Worm (Caenorhabditis elegans) whole organism, young adult: ENCODE results near the gene cest-24.

Experiments used
- B0336.3 ChIP-seq: fragments of 200-800 bp; sonication (Bioruptor generic); IDR thresholded peaks from 2 replicates; pipeline ENCODE4 v1.3.6; 2022; ENCODE audit warnings: missing genetic modification characterization, missing compliant biosample characterization
- C06A6.2 ChIP-seq: fragments of 200-800 bp; sonication (Bioruptor generic); conservative IDR thresholded peaks from 2 replicates; pipeline ENCODE4 v1.3.6; 2022; ENCODE audit warnings: missing genetic modification characterization, missing compliant biosample characterization
- F49E8.2 ChIP-seq: sonication (generic microtip); optimal IDR thresholded peaks from 3 replicates; lab custom pipeline; 2017; ENCODE audit warnings: missing genetic modification characterization, mild to moderate bottlenecking, missing compliant biosample characterization, antibody characterized with exemption, moderate library complexity; ENCODE audit not compliant: insufficient read depth
- Y53F4B.3 ChIP-seq: fragments of 200-800 bp; sonication (Bioruptor generic); IDR thresholded peaks from 2 replicates; pipeline ENCODE4 v1.3.6; 2022; ENCODE audit warnings: missing genetic modification reagents, missing genetic modification characterization, missing compliant biosample characterization
- Y53G8AR.9 ChIP-seq: fragments of 200-800 bp; sonication (Bioruptor generic); conservative IDR thresholded peaks from 2 replicates; pipeline ENCODE4 v1.3.6; 2022; ENCODE audit warnings: missing genetic modification reagents, missing genetic modification characterization, missing compliant biosample characterization
- Y56A3A.18 ChIP-seq: fragments of 200-800 bp; sonication (Bioruptor generic); IDR thresholded peaks from 2 replicates; pipeline ENCODE4 v1.3.6; 2022; ENCODE audit warnings: missing genetic modification reagents, missing genetic modification characterization, missing compliant biosample characterization
- Y95B8A.8 ChIP-seq: fragments of 200-800 bp; sonication (Bioruptor generic); IDR thresholded peaks from 2 replicates; pipeline ENCODE4 v1.3.6; 2022; ENCODE audit warnings: missing genetic modification reagents, missing genetic modification characterization, missing compliant biosample characterization
- akir-1 ChIP-seq: fragments of 200-800 bp; sonication (Bioruptor generic); optimal IDR thresholded peaks from 2 replicates; lab custom pipeline; 2018; ENCODE audit warnings: mild to moderate bottlenecking, missing genetic modification characterization, moderate library complexity, missing compliant biosample characterization
- ama-1 ChIP-seq, 3 experiments: fragments of 150-350 bp in 1 of 3; sonication (generic microtip) in 2 of 3; optimal IDR thresholded peaks; 2 replicates each; lab custom pipeline; 2014 to 2018; ENCODE audit warnings: missing biosample characterization in 2 of 3, missing genetic modification characterization in 2 of 3, missing genetic modification reagents in 2 of 3
- athp-1 ChIP-seq: sonication (generic microtip); optimal IDR thresholded peaks from 2 replicates; lab custom pipeline; 2017; ENCODE audit warnings: mild to moderate bottlenecking, missing genetic modification characterization, missing compliant biosample characterization
- attf-6 ChIP-seq: fragments of 200-800 bp; sonication (Bioruptor generic); IDR thresholded peaks from 2 replicates; pipeline ENCODE4 v1.3.6; 2022; ENCODE audit warnings: missing genetic modification reagents, missing genetic modification characterization, missing compliant biosample characterization
- bed-1 ChIP-seq: fragments of 200-800 bp; sonication (Bioruptor generic); IDR thresholded peaks from 2 replicates; pipeline ENCODE4 v1.3.6; 2022; ENCODE audit warnings: missing genetic modification reagents, missing genetic modification characterization, missing compliant biosample characterization
- bed-2 ChIP-seq: fragments of 200-800 bp; sonication (Bioruptor generic); IDR thresholded peaks from 2 replicates; pipeline ENCODE4 v1.3.6; 2022; ENCODE audit warnings: missing genetic modification reagents, missing genetic modification characterization, missing compliant biosample characterization
- cebp-1 ChIP-seq, 2 experiments: fragments of 200-800 bp in 1 of 2; sonication (Bioruptor generic) in 1 of 2; sonication (generic microtip) in 1 of 2; IDR thresholded peaks in 1 of 2; optimal IDR thresholded peaks in 1 of 2; 2 replicates each; pipeline versions ENCODE4 v1.3.6 to Lab custom; 2017 to 2022; ENCODE audit warnings: missing compliant biosample characterization in 2 of 2, missing genetic modification characterization in 2 of 2, mild to moderate bottlenecking in 1 of 2, missing genetic modification reagents in 1 of 2, moderate library complexity in 1 of 2
- cebp-2 ChIP-seq: fragments of 200-800 bp; sonication (Bioruptor generic); IDR thresholded peaks from 2 replicates; pipeline ENCODE4 v1.3.6; 2022; ENCODE audit warnings: missing genetic modification characterization, missing compliant biosample characterization
- die-1 ChIP-seq: sonication (generic microtip); optimal IDR thresholded peaks from 2 replicates; lab custom pipeline; 2016; ENCODE audit warnings: missing genotype, mild to moderate bottlenecking, missing genetic modification characterization, missing compliant biosample characterization
- dox-1 ChIP-seq: fragments of 200-800 bp; sonication (Bioruptor generic); IDR thresholded peaks from 2 replicates; pipeline ENCODE4 v1.3.6; 2022; ENCODE audit warnings: missing genetic modification reagents, missing genetic modification characterization, missing compliant biosample characterization
- egrh-3 ChIP-seq: fragments of 200-800 bp; sonication (Bioruptor generic); IDR thresholded peaks from 2 replicates; pipeline ENCODE4 v1.3.6; 2022; ENCODE audit warnings: missing genetic modification reagents, missing genetic modification characterization, missing compliant biosample characterization
- ets-4 ChIP-seq: fragments of 200-800 bp; sonication (Bioruptor generic); optimal IDR thresholded peaks from 2 replicates; lab custom pipeline; 2018; ENCODE audit warnings: mild to moderate bottlenecking, missing genetic modification characterization, missing compliant biosample characterization
- hmg-1.2 ChIP-seq: fragments of 200-800 bp; sonication (Bioruptor generic); IDR thresholded peaks from 2 replicates; pipeline ENCODE4 v1.3.6; 2022; ENCODE audit warnings: missing genetic modification reagents, missing genetic modification characterization, missing compliant biosample characterization
- hrde-1 ChIP-seq: sonication (generic microtip); optimal IDR thresholded peaks from 2 replicates; lab custom pipeline; 2016; ENCODE audit warnings: missing genetic modification characterization, mild to moderate bottlenecking, missing compliant biosample characterization, moderate library complexity, missing genotype, missing genetic modification reagents, borderline replicate concordance
- hsf-1 ChIP-seq: fragments of 200-800 bp; sonication (Bioruptor generic); IDR thresholded peaks from 2 replicates; pipeline ENCODE4 v1.3.6; 2022; ENCODE audit warnings: missing genetic modification reagents, missing genetic modification characterization, missing compliant biosample characterization
- lin-26 ChIP-seq: fragments of 200-800 bp; sonication (Bioruptor generic); IDR thresholded peaks from 2 replicates; pipeline ENCODE4 v1.3.6; 2022; ENCODE audit warnings: missing genetic modification reagents, missing genetic modification characterization, missing compliant biosample characterization
- lin-35 ChIP-seq, 3 experiments: fragments of 150-350 bp in 2 of 3; sonication (generic microtip) in 1 of 3; optimal IDR thresholded peaks; 2 replicates each; lab custom pipeline; 2014 to 2018; ENCODE audit warnings: missing biosample characterization in 3 of 3, missing genetic modification characterization in 3 of 3, missing genetic modification reagents in 3 of 3
- lin-54 ChIP-seq: fragments of 200-800 bp; sonication (Bioruptor generic); optimal IDR thresholded peaks from 2 replicates; lab custom pipeline; 2018; ENCODE audit warnings: mild to moderate bottlenecking, missing genetic modification characterization, missing compliant biosample characterization
- lsl-1 ChIP-seq: fragments of 200-800 bp; sonication (Bioruptor generic); optimal IDR thresholded peaks from 2 replicates; lab custom pipeline; 2018; ENCODE audit warnings: mild to moderate bottlenecking, missing genetic modification characterization, moderate library complexity, missing compliant biosample characterization
- madf-3 ChIP-seq: fragments of 200-800 bp; sonication (Bioruptor generic); IDR thresholded peaks from 2 replicates; pipeline ENCODE4 v1.3.6; 2022; ENCODE audit warnings: missing genetic modification reagents, missing genetic modification characterization, missing compliant biosample characterization
- mcd-1 ChIP-seq: fragments of 200-800 bp; sonication (Bioruptor generic); IDR thresholded peaks from 2 replicates; pipeline ENCODE4 v1.3.6; 2022; ENCODE audit warnings: missing genetic modification reagents, missing genetic modification characterization, missing compliant biosample characterization
- mes-4 ChIP-seq: sonication (generic microtip); optimal IDR thresholded peaks from 2 replicates; lab custom pipeline; 2016; ENCODE audit warnings: missing genotype, missing genetic modification characterization, missing compliant biosample characterization
- nfyb-1 ChIP-seq: fragments of 200-800 bp; sonication (Bioruptor generic); IDR thresholded peaks from 2 replicates; pipeline ENCODE4 v1.3.6; 2022; ENCODE audit warnings: missing genetic modification reagents, missing genetic modification characterization, missing compliant biosample characterization
- nhr-80 ChIP-seq: sonication (generic microtip); optimal IDR thresholded peaks from 2 replicates; lab custom pipeline; 2016; ENCODE audit warnings: missing genetic modification characterization, missing compliant biosample characterization
- nhr-90 ChIP-seq: sonication (generic microtip); optimal IDR thresholded peaks from 2 replicates; lab custom pipeline; 2016; ENCODE audit warnings: missing genotype, mild to moderate bottlenecking, missing genetic modification characterization, missing compliant biosample characterization
- sdz-38 ChIP-seq: sonication (generic microtip); optimal IDR thresholded peaks from 2 replicates; lab custom pipeline; 2016; ENCODE audit warnings: missing genotype, missing genetic modification characterization, missing compliant biosample characterization
- sea-2 ChIP-seq: fragments of 200-800 bp; sonication (Bioruptor generic); IDR thresholded peaks from 2 replicates; pipeline ENCODE4 v1.3.6; 2022; ENCODE audit warnings: missing genetic modification characterization, missing compliant biosample characterization
- snpc-1.3 ChIP-seq: sonication (generic microtip); optimal IDR thresholded peaks from 2 replicates; lab custom pipeline; 2017; ENCODE audit warnings: missing genetic modification characterization, mild to moderate bottlenecking, missing compliant biosample characterization, antibody characterized with exemption, moderate library complexity, missing genotype, missing genetic modification reagents; ENCODE audit not compliant: insufficient read depth
- tbp1 ChIP-seq: fragments of 200-800 bp; sonication (Bioruptor generic); optimal IDR thresholded peaks from 2 replicates; lab custom pipeline; 2018; ENCODE audit warnings: mild to moderate bottlenecking, missing genetic modification characterization, missing compliant biosample characterization
- tlf-1 ChIP-seq: fragments of 200-800 bp; sonication (Bioruptor generic); optimal IDR thresholded peaks from 2 replicates; lab custom pipeline; 2018; ENCODE audit warnings: mild to moderate bottlenecking, missing genetic modification characterization, missing compliant biosample characterization
- xnd-1 ChIP-seq: sonication (generic microtip); optimal IDR thresholded peaks from 2 replicates; lab custom pipeline; 2016; ENCODE audit warnings: missing genotype, missing genetic modification reagents, missing genetic modification characterization, missing compliant biosample characterization
- zim-3 ChIP-seq: sonication (generic microtip); optimal IDR thresholded peaks from 2 replicates; lab custom pipeline; 2017; ENCODE audit warnings: mild to moderate bottlenecking, missing genetic modification characterization, moderate library complexity, missing compliant biosample characterization
- ztf-26 ChIP-seq: sonication (generic microtip); optimal IDR thresholded peaks from 2 replicates; lab custom pipeline; 2017; ENCODE audit warnings: missing genetic modification characterization, missing compliant biosample characterization

The cest-24 gene

DNA sequence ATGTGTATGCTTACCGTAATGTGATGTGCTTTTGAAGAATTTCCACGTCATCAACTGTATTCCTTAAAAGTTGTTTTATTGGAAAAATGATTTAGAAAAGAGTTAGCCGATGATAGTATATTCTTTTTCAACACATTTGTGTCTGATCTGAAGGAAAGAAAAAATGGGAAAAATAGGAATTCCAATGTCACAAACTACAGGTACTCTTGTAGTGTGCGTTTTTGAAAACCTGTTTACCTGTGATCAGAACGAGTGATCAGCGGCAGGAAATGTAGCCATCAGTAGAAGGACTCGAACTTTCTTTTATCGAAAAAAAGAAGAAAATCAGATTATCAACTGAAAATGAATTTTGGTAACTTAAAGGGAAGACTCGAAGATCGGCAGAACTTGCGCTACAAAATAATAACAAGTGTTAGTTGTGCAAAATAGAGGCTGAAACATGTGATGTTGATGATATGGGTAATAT lies 5.0 kb downstream of the cest-24 start, which contains the start of gene T28C12.15:
T28C12.15 (minus strand) TSS at position 51 of the 466 bp plus-strand sequence.
- 0 out of 2 replicates have a peak, but pooled peaks have one; percentile 15 for TF ChIP-seq hsf-1 (GFP tag; lab: Robert Waterston, UW)
- TF ChIP-seq die-1 = no peak
- TF ChIP-seq, all 124 proteins: peak for 1

DNA sequence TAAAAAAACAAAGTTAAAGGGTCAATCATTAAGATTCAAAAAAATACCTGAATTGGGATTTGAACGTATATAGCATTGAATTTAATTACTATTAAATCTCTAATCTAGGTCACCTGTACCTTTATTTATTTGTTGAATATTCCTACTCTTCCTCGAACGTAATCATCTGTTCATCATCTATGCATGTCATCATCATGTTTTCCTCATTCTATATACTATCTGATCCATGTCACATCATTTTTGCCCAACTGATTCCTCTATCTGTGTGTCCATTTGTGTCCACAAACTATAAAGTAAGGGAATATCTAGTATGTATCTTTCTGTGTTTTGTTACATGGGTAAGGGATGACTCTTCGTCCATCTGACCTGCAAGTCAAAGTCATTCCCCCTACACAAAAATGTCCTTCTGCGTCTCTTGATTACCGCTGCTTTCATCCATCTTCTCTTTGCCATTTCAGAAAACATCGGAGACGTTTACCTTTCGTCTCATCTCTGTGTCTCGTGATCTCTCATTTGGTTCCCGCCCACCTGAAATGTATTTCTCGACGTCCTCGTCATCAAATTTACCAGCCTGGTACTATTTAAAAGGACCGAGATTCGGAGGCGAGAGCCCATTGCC lies 6.1 kb downstream of the cest-24 start:
- TF ChIP-seq Y56A3A.18 (GFP tag; lab: Robert Waterston, UW) (no peak), akir-1 (GFP tag; lab: Kevin White, UChicago) (no peak), lsl-1 (no peak), cebp-1 (GFP tag; IDR thresholded peaks at IDR 0.05; lab: Robert Waterston, UW) (no peak), cebp-1 (tag; optimal IDR thresholded peaks at IDR 0.05; lab: Kevin White, UChicago) (peak; percentile 3)

DNA sequence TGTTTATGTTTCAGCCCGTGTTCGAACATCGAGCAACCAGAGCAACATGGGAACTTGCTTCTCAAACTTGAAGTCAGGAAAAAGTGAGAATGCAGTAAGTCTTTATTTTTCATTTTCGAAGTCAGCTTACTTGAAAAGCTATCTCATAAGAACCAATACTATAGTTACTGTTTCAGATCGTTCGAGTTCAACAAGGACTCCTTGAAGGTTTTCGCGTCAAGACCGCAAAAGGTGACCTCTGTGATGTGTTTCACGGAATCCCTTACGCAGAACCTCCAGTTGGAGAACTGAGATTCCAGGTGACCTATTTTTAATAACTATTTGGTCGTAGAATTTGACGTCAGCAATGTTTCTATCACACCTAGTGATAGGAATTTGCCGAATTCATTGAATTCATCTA lies 6.9 kb downstream of the cest-24 start:
- TF ChIP-seq Y56A3A.18 (GFP tag; lab: Robert Waterston, UW) (0 out of 2 replicates have a peak, but pooled peaks have one; percentile 9), nfyb-1 (GFP tag; lab: Robert Waterston, UW) (0 out of 2 replicates have a peak, but pooled peaks have one; percentile 38), C06A6.2 (GFP tag; lab: Robert Waterston, UW) (no peak), madf-3 (GFP tag; lab: Robert Waterston, UW) (0 out of 2 replicates have a peak, but pooled peaks have one; percentile 71), xnd-1 (tag; lab: Kevin White, UChicago) (no peak), cebp-2 (no peak)

DNA sequence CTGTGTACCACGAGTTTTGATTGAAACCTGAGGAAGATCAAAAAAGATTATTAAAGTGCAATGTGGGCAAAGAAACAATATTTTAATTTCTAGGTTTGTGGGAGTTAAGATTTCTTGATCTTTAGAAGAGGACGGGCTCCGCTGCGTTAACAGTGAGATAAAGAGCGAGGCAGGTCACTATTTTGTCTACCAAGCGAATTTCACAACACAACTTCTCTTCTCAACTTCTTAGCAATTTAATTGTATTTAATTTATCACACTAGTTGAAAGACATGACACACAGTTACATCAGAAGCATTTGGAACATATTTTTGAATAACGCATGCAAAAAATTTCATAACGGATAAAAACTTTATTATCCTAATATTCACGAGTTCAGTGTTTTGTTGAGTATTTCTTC lies 9.7 kb downstream of the cest-24 start:
- no peak for TF ChIP-seq mcd-1 (GFP tag; lab: Robert Waterston, UW)
- TF ChIP-seq lin-26 (GFP tag; lab: Robert Waterston, UW) = peak; percentile 86
- no peak for TF ChIP-seq lin-54
- TF ChIP-seq mes-4 (tag; lab: Kevin White, UChicago) = no peak
- TF ChIP-seq Y53G8AR.9 = peak; percentile 72; the same call in 1 of the 2 replicates
- no peak for TF ChIP-seq bed-2 (GFP tag; lab: Robert Waterston, UW)
- TF ChIP-seq akir-1 (GFP tag; lab: Kevin White, UChicago) = no peak
- TF ChIP-seq nhr-80 (tag; lab: Kevin White, UChicago) = no peak
- TF ChIP-seq lin-35 (GFP tag; optimal IDR thresholded peaks at IDR 0.05; lab: Kevin White, UChicago) = peak in 1 of 3 experiments; percentile 34
- no peak for TF ChIP-seq sdz-38 (tag; lab: Kevin White, UChicago)
- no peak for TF ChIP-seq nhr-90 (tag; lab: Kevin White, UChicago)
- TF ChIP-seq F49E8.2 (tag; lab: Kevin White, UChicago) = no peak
- TF ChIP-seq hmg-1.2 (GFP tag; lab: Robert Waterston, UW) = peak; percentile 10; the same call in 1 of the 2 replicates
- TF ChIP-seq ets-4 (GFP tag; lab: Kevin White, UChicago) = no peak
- no peak for TF ChIP-seq Y95B8A.8 (GFP tag; lab: Robert Waterston, UW)
- peak; percentile 46 for TF ChIP-seq dox-1 (GFP tag; lab: Robert Waterston, UW)
- TF ChIP-seq C06A6.2 (GFP tag; lab: Robert Waterston, UW) = 0 out of 2 replicates have a peak, but pooled peaks have one; percentile 25
- TF ChIP-seq snpc-1.3 = no peak
- TF ChIP-seq athp-1 (tag; lab: Kevin White, UChicago) = peak; percentile 24
- peak; percentile 83 for TF ChIP-seq B0336.3 (GFP tag; lab: Robert Waterston, UW)
- TF ChIP-seq attf-6 = no peak
- TF ChIP-seq hrde-1 = no peak
- TF ChIP-seq tbp1 (GFP tag; lab: Kevin White, UChicago) = no peak
- TF ChIP-seq sea-2 (GFP tag; lab: Robert Waterston, UW) = no peak
- no peak for TF ChIP-seq tlf-1 (GFP tag; lab: Kevin White, UChicago)
- peak; percentile 50 for TF ChIP-seq ama-1 (optimal IDR thresholded peaks at IDR 0.05; lab: Kevin White, UChicago)
- TF ChIP-seq ama-1 (GFP tag; optimal IDR thresholded peaks at IDR 0.05; lab: Kevin White, UChicago) = no peak
- TF ChIP-seq zim-3 (tag; lab: Kevin White, UChicago) = no peak
- no peak for TF ChIP-seq Y53F4B.3
- 0 out of 2 replicates have a peak, but pooled peaks have one; percentile 14 for TF ChIP-seq bed-1 (GFP tag; lab: Robert Waterston, UW)
- TF ChIP-seq nfyb-1 (GFP tag; lab: Robert Waterston, UW) = peak; percentile 71; the same call in 1 of the 2 replicates
- no peak for TF ChIP-seq egrh-3 (GFP tag; lab: Robert Waterston, UW)
- TF ChIP-seq ztf-26 (tag; lab: Kevin White, UChicago) = peak; percentile 66
